Fruit fly (Drosophila melanogaster) ovary, adult (tissue): ENCODE data around the gene Cad86C.

Experiments
- CG17801 ChIP-seq: fragments of 200-800 bp; optimal IDR thresholded peaks from 2 replicates; lab custom pipeline; 2019; ENCODE audit warnings: missing biosample characterization, mild to moderate bottlenecking, missing genetic modification characterization, moderate library complexity; ENCODE audit not compliant: partially characterized antibody

Gene Cad86C

dm6 chr3R:10826796-10827524 lies at the start of gene Cad86C:
Gene Cad86C (plus strand): TSS chr3R:10827079.
- peak; percentile 34 for TF ChIP-seq CG17801 (GFP tag; lab: Kevin White, UChicago)

dm6 chr3R:10777274-10777673 lies 49.6 kb upstream of the Cad86C start, which contains the start of the genes CG45076, CG45078 and fau:
Gene CG45076 (minus strand): TSS chr3R:10777374.
Gene CG45078 (minus strand): TSS chr3R:10777374.
Gene fau (minus strand): TSS chr3R:10777374.
- no peak for TF ChIP-seq CG17801 (GFP tag; lab: Kevin White, UChicago)

dm6 chr3R:10778151-10778550 lies 48.7 kb upstream of the Cad86C start:
- TF ChIP-seq CG17801 (GFP tag; lab: Kevin White, UChicago), result no peak

- no peak for TF ChIP-seq CG17801 (GFP tag; lab: Kevin White, UChicago)
Measured at dm6 chr3R:10779269-10779668, 47.6 kb upstream of the Cad86C start, which contains the start of gene Desi. Gene Desi (plus strand): TSS chr3R:10779569.

- no peak for TF ChIP-seq CG17801 (GFP tag; lab: Kevin White, UChicago)
Measured at dm6 chr3R:10780161-10780560, 46.7 kb upstream of the Cad86C start.

dm6 chr3R:10782167-10782566 lies 44.7 kb upstream of the Cad86C start, which contains the start of gene CG42633:
Gene CG42633 (minus strand): TSS chr3R:10782267.
- no peak for TF ChIP-seq CG17801 (GFP tag; lab: Kevin White, UChicago)

- peak; percentile 73 for TF ChIP-seq CG17801 (GFP tag; lab: Kevin White, UChicago)
Measured at dm6 chr3R:10784058-10784499, 42.8 kb upstream of the Cad86C start, which contains the start of the genes mRpL37 and Rbp1. Gene mRpL37 (minus strand): TSS chr3R:10784092. Gene Rbp1 (plus strand): TSS chr3R:10784383.

- TF ChIP-seq CG17801 (GFP tag; lab: Kevin White, UChicago), result peak; percentile 54
Measured at dm6 chr3R:10788186-10788585, 38.7 kb upstream of the Cad86C start, which contains the start of the genes Art1 and Mcm5. Gene Art1 (minus strand): TSS chr3R:10788226. Gene Mcm5 (plus strand): TSS chr3R:10788524.

- no peak for TF ChIP-seq CG17801 (GFP tag; lab: Kevin White, UChicago)
Measured at dm6 chr3R:10792604-10793003, 34.3 kb upstream of the Cad86C start, which contains the start of gene CG14687. Gene CG14687 (plus strand): TSS chr3R:10792904.

- TF ChIP-seq CG17801 (GFP tag; lab: Kevin White, UChicago), result no peak
Measured at dm6 chr3R:10803855-10804254, 23.0 kb upstream of the Cad86C start, which contains the start of gene CG14692. Gene CG14692 (minus strand): TSS chr3R:10803955.

dm6 chr3R:10815032-10815431 lies 11.8 kb upstream of the Cad86C start, which contains the start of the genes CG14693 and TTLL15:
Gene CG14693 (minus strand): TSS chr3R:10815047.
Gene TTLL15 (plus strand): TSS chr3R:10815288.
- TF ChIP-seq CG17801 (GFP tag; lab: Kevin White, UChicago), result no peak

- no peak for TF ChIP-seq CG17801 (GFP tag; lab: Kevin White, UChicago)
Measured at dm6 chr3R:10828688-10829087, 1.8 kb downstream of the Cad86C start.

dm6 chr3R:10829746-10830145 lies 2.9 kb downstream of the Cad86C start:
- TF ChIP-seq CG17801 (GFP tag; lab: Kevin White, UChicago), result no peak

dm6 chr3R:10832526-10833165 lies 5.8 kb downstream of the Cad86C start:
- no peak for TF ChIP-seq CG17801 (GFP tag; lab: Kevin White, UChicago)

- TF ChIP-seq CG17801 (GFP tag; lab: Kevin White, UChicago), result no peak
Measured at dm6 chr3R:10834893-10835292, 8.0 kb downstream of the Cad86C start.
